Worm (Caenorhabditis elegans): ENCODE data around the gene T09D3.3.
A peak's percentile ranks its signal among the peaks of the same experiment; 100 is the strongest.

The T09D3.3 gene

ce11 chrV:5330967-5331366 lies 18.4 kb downstream of the T09D3.3 start, which contains the start of gene srg-26:
TSS of gene srg-26 (plus strand) at chrV:5331267.
- no peak for TF ChIP-seq nhr-28 (tag; optimal IDR thresholded peaks at IDR 0.05)
- TF ChIP-seq unc-62 (GFP tag; optimal IDR thresholded peaks at IDR 0.05): no peak
- TF ChIP-seq lsy-2 (tag; optimal IDR thresholded peaks at IDR 0.05): no peak
- no peak for TF ChIP-seq ceh-43 (GFP tag; optimal IDR thresholded peaks at IDR 0.05)

DNA sequence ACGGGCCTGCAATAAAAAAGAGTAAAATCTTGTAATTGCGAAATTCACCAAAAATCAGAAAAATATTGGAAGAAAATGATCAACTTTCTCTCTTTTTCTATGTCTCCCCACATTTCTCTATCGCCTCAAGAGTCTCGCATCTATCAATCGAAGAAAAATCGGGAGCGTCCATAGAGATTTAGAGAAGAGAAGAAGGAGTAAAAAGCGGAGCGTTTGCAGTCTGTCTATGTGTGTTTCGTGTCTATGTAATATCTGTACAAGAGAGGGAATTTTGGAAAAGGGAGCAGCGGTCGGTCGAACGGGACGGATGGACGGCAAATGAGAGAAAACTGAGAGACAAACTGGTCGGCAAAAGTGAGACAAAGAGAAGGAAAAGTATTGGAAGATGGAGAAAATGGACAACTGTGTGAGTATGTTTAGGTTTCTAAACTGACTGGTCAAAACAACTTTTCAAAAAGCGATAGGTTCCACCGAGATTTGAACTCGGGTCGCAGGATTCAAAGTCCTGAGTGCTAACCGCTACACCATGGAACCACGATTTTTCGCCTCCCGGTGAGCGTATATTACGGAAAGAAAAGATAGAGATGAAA lies 19.6 kb downstream of the T09D3.3 start:
- TF ChIP-seq sptf-1 (tag; optimal IDR thresholded peaks at IDR 0.05) (peak; percentile 63), nhr-2 (tag; optimal IDR thresholded peaks at IDR 0.05) (no peak), unc-120 (tag; optimal IDR thresholded peaks at IDR 0.05; ENCODE audit: poor library complexity, severe bottlenecking) (peak; percentile 55)

ce11 chrV:5328314-5328713 lies 21.1 kb downstream of the T09D3.3 start, which contains the start of gene C10G8.8:
TSS of gene C10G8.8 (minus strand) at chrV:5328414.
- TF ChIP-seq bed-3 (GFP tag; optimal IDR thresholded peaks at IDR 0.05): no peak
- no peak for TF ChIP-seq ham-2 (GFP tag; optimal IDR thresholded peaks at IDR 0.05)
- no peak for TF ChIP-seq unc-120 (tag; optimal IDR thresholded peaks at IDR 0.05; ENCODE audit: poor library complexity, severe bottlenecking)
- no peak for TF ChIP-seq mab-5 (tag; optimal IDR thresholded peaks at IDR 0.05)
- TF ChIP-seq sptf-1 (tag; optimal IDR thresholded peaks at IDR 0.05): no peak
- TF ChIP-seq ceh-43 (GFP tag; optimal IDR thresholded peaks at IDR 0.05): no peak
- no peak for TF ChIP-seq mep-1 (tag; optimal IDR thresholded peaks at IDR 0.05)
- no peak for TF ChIP-seq nhr-2 (tag; optimal IDR thresholded peaks at IDR 0.05)

DNA sequence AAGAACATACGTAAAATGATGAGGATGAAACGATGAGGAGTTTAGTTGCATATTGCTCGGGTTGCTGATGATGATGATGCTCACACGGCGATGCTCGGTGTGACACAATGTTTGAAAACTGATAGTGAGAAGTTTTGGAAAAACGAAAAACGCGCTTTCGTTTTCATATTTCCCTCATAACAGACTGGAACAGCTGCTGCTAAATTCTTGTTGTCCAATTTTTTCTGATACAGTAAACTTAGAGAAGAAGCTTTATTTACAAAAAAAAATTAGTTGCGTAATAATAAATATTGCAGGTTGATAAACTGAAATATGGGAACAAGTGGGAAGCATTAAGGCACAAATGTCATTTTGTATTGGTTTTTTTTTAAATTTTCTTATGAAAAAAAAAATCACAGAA lies 24.8 kb downstream of the T09D3.3 start, which contains the start of gene ceh-33:
Gene ceh-33 (minus strand): TSS at position 101 of the 400 bp plus-strand sequence.
- TF ChIP-seq zip-8 (tag; optimal IDR thresholded peaks at IDR 0.05): peak; percentile 32
- no peak for TF ChIP-seq unc-62 (GFP tag; optimal IDR thresholded peaks at IDR 0.05)

ce11 chrV:5322815-5323214 lies 26.6 kb downstream of the T09D3.3 start:
- TF ChIP-seq elt-1 (tag; optimal IDR thresholded peaks at IDR 0.05; ENCODE audit: borderline replicate concordance, insufficient read depth): no peak
- TF ChIP-seq hlh-1 (tag; optimal IDR thresholded peaks at IDR 0.05): no peak
- no peak for TF ChIP-seq ces-1 (GFP tag; optimal IDR thresholded peaks at IDR 0.05)
- no peak for TF ChIP-seq mep-1 (tag; optimal IDR thresholded peaks at IDR 0.05)
- no peak for TF ChIP-seq ham-2 (GFP tag; optimal IDR thresholded peaks at IDR 0.05)
- TF ChIP-seq sptf-1 (tag; optimal IDR thresholded peaks at IDR 0.05): no peak
- TF ChIP-seq unc-120 (tag; optimal IDR thresholded peaks at IDR 0.05; ENCODE audit: poor library complexity, severe bottlenecking): no peak
- no peak for TF ChIP-seq lsy-2 (tag; optimal IDR thresholded peaks at IDR 0.05)
- TF ChIP-seq bed-3 (GFP tag; optimal IDR thresholded peaks at IDR 0.05): no peak
- no peak for TF ChIP-seq unc-62 (GFP tag; optimal IDR thresholded peaks at IDR 0.05)
- TF ChIP-seq ceh-39 (tag; optimal IDR thresholded peaks at IDR 0.05): no peak
- no peak for TF ChIP-seq ztf-11 (tag; optimal IDR thresholded peaks at IDR 0.05)
- no peak for TF ChIP-seq M03D4.4 (tag; optimal IDR thresholded peaks at IDR 0.05)
- no peak for TF ChIP-seq nhr-76 (tag; optimal IDR thresholded peaks at IDR 0.05)
- TF ChIP-seq nhr-2 (tag; optimal IDR thresholded peaks at IDR 0.05): no peak

- no peak for TF ChIP-seq ceh-83 (GFP tag; optimal IDR thresholded peaks at IDR 0.05)
- no peak for TF ChIP-seq bed-3 (GFP tag; optimal IDR thresholded peaks at IDR 0.05)
- no peak for TF ChIP-seq nhr-28 (tag; optimal IDR thresholded peaks at IDR 0.05)
- no peak for TF ChIP-seq pha-4 (tag; optimal IDR thresholded peaks at IDR 0.05)
- TF ChIP-seq unc-120 (tag; optimal IDR thresholded peaks at IDR 0.05; ENCODE audit: poor library complexity, severe bottlenecking): no peak
- no peak for TF ChIP-seq mab-5 (tag; optimal IDR thresholded peaks at IDR 0.05)
- no peak for TF ChIP-seq zip-8 (tag; optimal IDR thresholded peaks at IDR 0.05)
- no peak for TF ChIP-seq drap-1 (GFP tag; optimal IDR thresholded peaks at IDR 0.05)
- TF ChIP-seq lsy-2 (tag; optimal IDR thresholded peaks at IDR 0.05): no peak
- TF ChIP-seq nhr-237 (tag; optimal IDR thresholded peaks at IDR 0.05): no peak
- TF ChIP-seq sem-2 (GFP tag; optimal IDR thresholded peaks at IDR 0.05): no peak
- no peak for TF ChIP-seq nhr-12 (tag; optimal IDR thresholded peaks at IDR 0.05)
- no peak for TF ChIP-seq nhr-2 (tag; optimal IDR thresholded peaks at IDR 0.05)
- no peak for TF ChIP-seq sptf-1 (tag; optimal IDR thresholded peaks at IDR 0.05)
- no peak for TF ChIP-seq snpc-4 (tag; optimal IDR thresholded peaks at IDR 0.05)
- TF ChIP-seq nhr-76 (tag; optimal IDR thresholded peaks at IDR 0.05): no peak
- TF ChIP-seq blmp-1 (tag; optimal IDR thresholded peaks at IDR 0.05): no peak
- TF ChIP-seq ham-2 (GFP tag; optimal IDR thresholded peaks at IDR 0.05): no peak
- no peak for TF ChIP-seq ceh-43 (GFP tag; optimal IDR thresholded peaks at IDR 0.05)
- TF ChIP-seq hlh-1 (tag; optimal IDR thresholded peaks at IDR 0.05): no peak
These were observed 29.9 kb downstream of the T09D3.3 start, which contains the start of gene ceh-34 for ce11 chrV:5319477-5319876. TSS of gene ceh-34 (minus strand) at chrV:5319577.
